Fruit fly (Drosophila melanogaster): ENCODE results near the gene RpS13.

Gene RpS13

dm6 chr2L:8365701-8366643 lies 1.5 kb upstream of the RpS13 start, which contains the start of gene Pp2A-29B (continued):
- TF ChIP-seq Mes4 (GFP tag; optimal IDR thresholded peaks at IDR 0.05) (no peak), HLH54F (GFP tag; optimal IDR thresholded peaks at IDR 0.05) (no peak), Myb (GFP tag; optimal IDR thresholded peaks at IDR 0.05) (no peak), dmrt99B (tag; optimal IDR thresholded peaks at IDR 0.05) (no peak), inv (GFP tag; IDR thresholded peaks at IDR 0.05; ENCODE audit: partially characterized antibody) (peak; percentile 100), Trl (optimal IDR thresholded peaks at IDR 0.05) (no peak), Trl (GFP tag; optimal IDR thresholded peaks at IDR 0.05) (peak; percentile 3), CG8924 (tag; optimal IDR thresholded peaks at IDR 0.05) (peak; percentile 42), slou (GFP tag; optimal IDR thresholded peaks at IDR 0.05) (peak; percentile 59), pho (GFP tag; optimal IDR thresholded peaks at IDR 0.05) (no peak), CG11085 (GFP tag; IDR thresholded peaks at IDR 0.05) (no peak), crol (GFP tag; IDR thresholded peaks at IDR 0.05) (no peak), repo (GFP tag; optimal IDR thresholded peaks at IDR 0.05) (no peak), tx (GFP tag; optimal IDR thresholded peaks at IDR 0.05) (no peak), Dad (GFP tag; optimal IDR thresholded peaks at IDR 0.05) (no peak), ranshi (GFP tag; IDR thresholded peaks at IDR 0.05) (no peak), stwl (tag; optimal IDR thresholded peaks at IDR 0.05) (peak; percentile 51), BEAF-32 (GFP tag; optimal IDR thresholded peaks at IDR 0.05) (peak; percentile 100), vvl (GFP tag; IDR thresholded peaks at IDR 0.05) (0 out of 2 replicates have a peak, but pooled peaks have one; percentile 11), lbe (GFP tag; optimal IDR thresholded peaks at IDR 0.05) (peak; percentile 41), D19A (tag; optimal IDR thresholded peaks at IDR 0.05) (peak; percentile 19), z (GFP tag; IDR thresholded peaks at IDR 0.05) (no peak), Awh (GFP tag; IDR thresholded peaks at IDR 0.05) (no peak), CG9727 (GFP tag; optimal IDR thresholded peaks at IDR 0.05) (peak; percentile 61), sug (tag; optimal IDR thresholded peaks at IDR 0.05) (peak; percentile 59), Stat92E (GFP tag; optimal IDR thresholded peaks at IDR 0.05) (peak in 1 of 3 experiments; percentile 14), CG16815 (GFP tag; optimal IDR thresholded peaks at IDR 0.05) (no peak), usp (GFP tag; optimal IDR thresholded peaks at IDR 0.05) (no peak), YL-1 (GFP tag; optimal IDR thresholded peaks at IDR 0.05) (peak; percentile 65), lola (GFP tag; optimal IDR thresholded peaks at IDR 0.05) (peak in 1 of 3 experiments; percentile 32), CG8290 (GFP tag; optimal IDR thresholded peaks at IDR 0.05) (peak; percentile 13), CG8290 (tag; optimal IDR thresholded peaks at IDR 0.05) (no peak), Deaf1 (tag; optimal IDR thresholded peaks at IDR 0.05) (peak; percentile 7), ci (GFP tag; IDR thresholded peaks at IDR 0.05) (no peak), BtbVII (GFP tag; optimal IDR thresholded peaks at IDR 0.05) (no peak), Scr (GFP tag; IDR thresholded peaks at IDR 0.05; ENCODE audit: partially characterized antibody) (peak; percentile 99), prd (optimal IDR thresholded peaks at IDR 0.05) (no peak), prd (GFP tag; IDR thresholded peaks at IDR 0.05) (peak; percentile 24; the same call in 1 of the 3 replicates), HmgD (GFP tag; optimal IDR thresholded peaks at IDR 0.05) (no peak), B-H2 (GFP tag; optimal IDR thresholded peaks at IDR 0.05) (peak; percentile 57), Sin3A (optimal IDR thresholded peaks at IDR 0.05) (peak; percentile 32), abd-A (tag; optimal IDR thresholded peaks at IDR 0.05) (peak; percentile 89), CG9437 (GFP tag; optimal IDR thresholded peaks at IDR 0.05) (peak; percentile 35), CG15514 (GFP tag; optimal IDR thresholded peaks at IDR 0.05) (peak; percentile 42), CG12071 (GFP tag; optimal IDR thresholded peaks at IDR 0.05) (no peak), chinmo (GFP tag; IDR thresholded peaks at IDR 0.05; ENCODE audit: partially characterized antibody) (peak; percentile 93; the same call in 3 of the 4 replicates), CG17829 (tag; optimal IDR thresholded peaks at IDR 0.05) (peak; percentile 53), amos (GFP tag; IDR thresholded peaks at IDR 0.05; ENCODE audit: partially characterized antibody) (peak; percentile 98), zen (tag; optimal IDR thresholded peaks at IDR 0.05) (peak; percentile 59)

Data from whole organism, embryonic.